Worm (Caenorhabditis elegans): ENCODE data around the gene znfx-1.
A peak's percentile ranks its signal among the peaks of the same experiment; 100 is the strongest.

- no peak for TF ChIP-seq zag-1 (tag; optimal IDR thresholded peaks at IDR 0.05)
- no peak for TF ChIP-seq mdl-1 (tag; optimal IDR thresholded peaks at IDR 0.05)
- no peak for TF ChIP-seq pha-4 (GFP tag; IDR thresholded peaks at IDR 0.05)
- no peak for TF ChIP-seq pha-4 (tag; optimal IDR thresholded peaks at IDR 0.05)
- no peak for TF ChIP-seq ceh-62 (tag; optimal IDR thresholded peaks at IDR 0.05)
- no peak for TF ChIP-seq snpc-4 (tag; optimal IDR thresholded peaks at IDR 0.05)
- no peak for TF ChIP-seq ztf-11 (tag; optimal IDR thresholded peaks at IDR 0.05)
- no peak for TF ChIP-seq mxl-2 (GFP tag; conservative IDR thresholded peaks at IDR 0.05)
- no peak for TF ChIP-seq nhr-77 (tag; optimal IDR thresholded peaks at IDR 0.05)
- no peak for TF ChIP-seq ZK546.5 (tag; optimal IDR thresholded peaks at IDR 0.05)
- peak in 1 of 2 experiments; percentile 92 for TF ChIP-seq unc-62 (GFP tag; optimal IDR thresholded peaks at IDR 0.05 in 1 of 2)
- no peak for TF ChIP-seq unc-62 (tag; optimal IDR thresholded peaks at IDR 0.05)
- TF ChIP-seq fos-1 (tag; optimal IDR thresholded peaks at IDR 0.05) = no peak
- TF ChIP-seq zip-11 (GFP tag; IDR thresholded peaks at IDR 0.05) = no peak
- no peak for TF ChIP-seq D1046.2 (GFP tag; IDR thresholded peaks at IDR 0.05)
Observed at ce11 chrII:9271285-9271684, 57.8 kb downstream of the znfx-1 start.

Measured in whole organism, L4 larva.